Fruit fly (Drosophila melanogaster) whole organism, embryonic: Measurements from ENCODE around the gene NaPi-III.

Experiments
- Atf-2 ChIP-seq: fragments of 200-800 bp; sonication (Bioruptor generic); optimal IDR thresholded peaks from 2 replicates; lab custom pipeline; 2016; ENCODE audit warnings: missing biosample characterization, missing genetic modification characterization
- B-H1 ChIP-seq: fragments of 200-800 bp; sonication (Bioruptor generic); IDR thresholded peaks from 3 replicates; pipeline ENCODE4 v1.3.6; 2022; ENCODE audit warnings: missing biosample characterization, missing genetic modification characterization
- CG10321 ChIP-seq: fragments of 200-800 bp; sonication (Bioruptor generic); IDR thresholded peaks from 2 replicates; pipeline ENCODE4 v1.3.6; 2022; ENCODE audit warnings: missing biosample characterization, missing genetic modification characterization
- CG10543 ChIP-seq: fragments of 200-800 bp; sonication (Bioruptor generic); optimal IDR thresholded peaks from 3 replicates; lab custom pipeline; 2017; ENCODE audit warnings: missing biosample characterization, mild to moderate bottlenecking, missing genetic modification characterization, moderate library complexity
- CG12071 ChIP-seq: fragments of 200-800 bp; sonication (Bioruptor generic); optimal IDR thresholded peaks from 3 replicates; lab custom pipeline; 2018; ENCODE audit warnings: missing biosample characterization, mild to moderate bottlenecking, missing genetic modification characterization
- CG13424 ChIP-seq: fragments of 200-800 bp; sonication (Bioruptor generic); optimal IDR thresholded peaks from 2 replicates; lab custom pipeline; 2019; ENCODE audit warnings: missing biosample characterization, mild to moderate bottlenecking, missing genetic modification characterization, moderate library complexity
- CG13894 ChIP-seq: fragments of 200-800 bp; sonication (Bioruptor generic); optimal IDR thresholded peaks from 3 replicates; lab custom pipeline; 2018; ENCODE audit warnings: missing biosample characterization, mild to moderate bottlenecking, missing genetic modification characterization, moderate library complexity
- CG1529 ChIP-seq: fragments of 200-800 bp; sonication (Bioruptor generic); optimal IDR thresholded peaks from 3 replicates; lab custom pipeline; 2018; ENCODE audit warnings: missing biosample characterization, missing genetic modification characterization
- CG16779 ChIP-seq: fragments of 200-800 bp; sonication (Bioruptor generic); IDR thresholded peaks from 2 replicates; pipeline ENCODE4 v1.3.6; 2022; ENCODE audit warnings: missing biosample characterization, missing genetic modification characterization
- CG17359 ChIP-seq: fragments of 200-800 bp; sonication (Bioruptor generic); optimal IDR thresholded peaks from 3 replicates; lab custom pipeline; 2018; ENCODE audit warnings: missing biosample characterization, mild to moderate bottlenecking, missing genetic modification characterization, moderate library complexity
- CG17802 ChIP-seq: fragments of 200-800 bp; sonication (Bioruptor generic); optimal IDR thresholded peaks from 2 replicates; lab custom pipeline; 2018; ENCODE audit warnings: missing biosample characterization, mild to moderate bottlenecking, missing genetic modification characterization, moderate library complexity
- CG17912 ChIP-seq: fragments of 200-800 bp; sonication (Bioruptor generic); optimal IDR thresholded peaks from 2 replicates; lab custom pipeline; 2018; ENCODE audit warnings: missing biosample characterization, mild to moderate bottlenecking, missing genetic modification characterization
- CG18476 ChIP-seq: fragments of 200-800 bp; sonication (Bioruptor generic); optimal IDR thresholded peaks from 2 replicates; lab custom pipeline; 2016; ENCODE audit warnings: missing biosample characterization, mild to moderate bottlenecking, missing genetic modification characterization
- CG2199 ChIP-seq: fragments of 200-800 bp; sonication (Bioruptor generic); IDR thresholded peaks from 3 replicates; pipeline ENCODE4 v1.3.6; 2022; ENCODE audit warnings: missing biosample characterization, missing genetic modification characterization
- CG2202 ChIP-seq: fragments of 200-800 bp; sonication (Bioruptor generic); optimal IDR thresholded peaks from 2 replicates; lab custom pipeline; 2018; ENCODE audit warnings: missing biosample characterization, mild to moderate bottlenecking, missing genetic modification characterization
- CG2712 ChIP-seq: fragments of 200-800 bp; optimal IDR thresholded peaks from 3 replicates; lab custom pipeline; 2019; ENCODE audit warnings: missing biosample characterization, mild to moderate bottlenecking, missing genetic modification characterization, moderate library complexity
- CG2889 ChIP-seq: fragments of 200-800 bp; sonication (Bioruptor generic); IDR thresholded peaks from 3 replicates; pipeline ENCODE4 v1.3.6; 2022; ENCODE audit warnings: missing biosample characterization, missing genetic modification characterization
- CG34422 ChIP-seq: fragments of 200-800 bp; sonication (Bioruptor generic); IDR thresholded peaks from 3 replicates; pipeline ENCODE4 v1.3.6; 2022; ENCODE audit warnings: missing biosample characterization, missing genetic modification characterization
- CG3838 ChIP-seq: fragments of 200-800 bp; sonication (Bioruptor generic); optimal IDR thresholded peaks from 3 replicates; lab custom pipeline; 2016; ENCODE audit warnings: missing biosample characterization, missing genetic modification characterization
- CG3995 ChIP-seq: fragments of 200-800 bp; sonication (Bioruptor generic); optimal IDR thresholded peaks from 3 replicates; lab custom pipeline; 2016; ENCODE audit warnings: missing biosample characterization, missing genetic modification characterization
- CG4328 ChIP-seq: fragments of 200-800 bp; sonication (Bioruptor generic); optimal IDR thresholded peaks from 3 replicates; lab custom pipeline; 2017; ENCODE audit warnings: missing biosample characterization, missing genetic modification reagents, missing genetic modification characterization
- CG7556 ChIP-seq: fragments of 200-800 bp; sonication (Bioruptor generic); optimal IDR thresholded peaks from 2 replicates; lab custom pipeline; 2017; ENCODE audit warnings: missing biosample characterization, mild to moderate bottlenecking, missing genetic modification characterization
- CG7928 ChIP-seq: fragments of 200-800 bp; sonication (Bioruptor generic); optimal IDR thresholded peaks from 2 replicates; lab custom pipeline; 2017; ENCODE audit warnings: missing biosample characterization, mild to moderate bottlenecking, missing genetic modification characterization
- CrebB ChIP-seq: fragments of 200-800 bp; sonication (Bioruptor generic); optimal IDR thresholded peaks from 3 replicates; lab custom pipeline; 2018; ENCODE audit warnings: missing biosample characterization, mild to moderate bottlenecking, missing genetic modification characterization
- D ChIP-seq, 2 experiments: fragments of 200-800 bp in 1 of 2; fragments of >200 bp in 1 of 2; sonication (Bioruptor generic) in 1 of 2; optimal IDR thresholded peaks; 2 replicates in 1 of 2; 3 replicates in 1 of 2; lab custom pipeline; 2017; ENCODE audit warnings: mild to moderate bottlenecking in 1 of 2, missing biosample characterization in 1 of 2, missing genetic modification characterization in 1 of 2, missing genetic modification reagents in 1 of 2
- GATAe ChIP-seq: fragments of 200-800 bp; sonication (Bioruptor generic); conservative IDR thresholded peaks from 2 replicates; pipeline ENCODE4 v1.3.6; 2022; ENCODE audit warnings: missing biosample characterization, missing genetic modification characterization
- Gsc ChIP-seq: fragments of 200-800 bp; sonication (Bioruptor generic); IDR thresholded peaks from 2 replicates; pipeline ENCODE4 v1.3.6; 2022; ENCODE audit warnings: missing biosample characterization, missing genetic modification characterization
- HmgD ChIP-seq: fragments of 200-800 bp; sonication (Bioruptor generic); optimal IDR thresholded peaks from 3 replicates; lab custom pipeline; 2016; ENCODE audit warnings: missing biosample characterization, missing genetic modification characterization
- Hmx ChIP-seq: fragments of 200-800 bp; sonication (Bioruptor generic); optimal IDR thresholded peaks from 2 replicates; lab custom pipeline; 2016; ENCODE audit warnings: missing biosample characterization, missing genetic modification characterization
- NFAT ChIP-seq: fragments of 200-800 bp; sonication (Bioruptor generic); IDR thresholded peaks from 2 replicates; pipeline ENCODE4 v1.3.6; 2022; ENCODE audit warnings: missing biosample characterization, missing genetic modification characterization
- Poxn ChIP-seq: fragments of 200-800 bp; sonication (Bioruptor generic); IDR thresholded peaks from 2 replicates; pipeline ENCODE4 v1.3.6; 2022; ENCODE audit warnings: missing biosample characterization, missing genetic modification characterization
- ap ChIP-seq: fragments of 200-800 bp; sonication (Bioruptor generic); IDR thresholded peaks from 2 replicates; pipeline ENCODE4 v1.3.6; 2022; ENCODE audit warnings: missing biosample characterization, missing genetic modification characterization
- cg ChIP-seq: fragments of 200-800 bp; sonication (Bioruptor generic); optimal IDR thresholded peaks from 3 replicates; lab custom pipeline; 2019; ENCODE audit warnings: missing biosample characterization, mild to moderate bottlenecking, missing genetic modification characterization, moderate library complexity
- croc ChIP-seq: fragments of 200-800 bp; sonication (Bioruptor generic); conservative IDR thresholded peaks from 3 replicates; pipeline ENCODE4 v1.3.6; 2022; ENCODE audit warnings: missing biosample characterization, missing genetic modification characterization
- crol ChIP-seq: fragments of 200-800 bp; sonication (Bioruptor generic); IDR thresholded peaks from 2 replicates; pipeline ENCODE4 v1.3.6; 2022; ENCODE audit warnings: missing biosample characterization, missing genetic modification characterization
- en ChIP-seq: fragments of 200-800 bp; sonication (Bioruptor generic); optimal IDR thresholded peaks from 2 replicates; lab custom pipeline; 2016; ENCODE audit warnings: missing biosample characterization, missing genetic modification characterization
- fru ChIP-seq: fragments of >200 bp; optimal IDR thresholded peaks from 2 replicates; lab custom pipeline; 2017
- gem ChIP-seq: fragments of 200-800 bp; sonication (Bioruptor generic); optimal IDR thresholded peaks from 2 replicates; lab custom pipeline; 2019; ENCODE audit warnings: missing biosample characterization, mild to moderate bottlenecking, missing genetic modification characterization, moderate library complexity
- grau ChIP-seq: fragments of 200-800 bp; optimal IDR thresholded peaks from 3 replicates; lab custom pipeline; 2019; ENCODE audit warnings: missing biosample characterization, mild to moderate bottlenecking, missing genetic modification characterization, moderate library complexity
- insv ChIP-seq, 2 experiments: fragments of 200-800 bp; sonication (Bioruptor generic); optimal IDR thresholded peaks; 3 replicates each; lab custom pipeline; 2016 to 2018; ENCODE audit warnings: missing biosample characterization in 2 of 2, missing genetic modification characterization in 2 of 2
- lmd ChIP-seq: fragments of 200-800 bp; sonication (Bioruptor generic); IDR thresholded peaks from 2 replicates; pipeline ENCODE4 v1.3.6; 2022; ENCODE audit warnings: missing biosample characterization, missing genetic modification characterization
- nerfin-2 ChIP-seq: fragments of 200-800 bp; sonication (Bioruptor generic); IDR thresholded peaks from 2 replicates; pipeline ENCODE4 v1.3.6; 2022; ENCODE audit warnings: missing biosample characterization, missing genetic modification characterization; ENCODE audit not compliant: partially characterized antibody
- odd ChIP-seq: fragments of 200-800 bp; sonication (Bioruptor generic); optimal IDR thresholded peaks from 2 replicates; lab custom pipeline; 2017; ENCODE audit warnings: missing biosample characterization, mild to moderate bottlenecking, missing genetic modification characterization
- sd ChIP-seq: fragments of 200-800 bp; sonication (Bioruptor generic); optimal IDR thresholded peaks from 3 replicates; lab custom pipeline; 2018; ENCODE audit warnings: missing biosample characterization, mild to moderate bottlenecking, missing genetic modification characterization, moderate library complexity
- sisA ChIP-seq: fragments of 200-800 bp; sonication (Bioruptor generic); IDR thresholded peaks from 2 replicates; pipeline ENCODE4 v1.3.6; 2022; ENCODE audit warnings: missing biosample characterization, missing genetic modification characterization
- sna ChIP-seq: fragments of 200-800 bp; sonication (Bioruptor generic); IDR thresholded peaks from 2 replicates; pipeline ENCODE4 v1.3.6; 2022; ENCODE audit warnings: missing biosample characterization, missing genetic modification characterization; ENCODE audit not compliant: partially characterized antibody
- tio ChIP-seq: fragments of 200-800 bp; sonication (Bioruptor generic); optimal IDR thresholded peaks from 2 replicates; lab custom pipeline; 2017; ENCODE audit warnings: missing biosample characterization, missing genetic modification characterization, inconsistent platforms
- tll ChIP-seq, 2 experiments: fragments of 200-800 bp in 1 of 2; fragments of >200 bp in 1 of 2; sonication (Bioruptor generic) in 1 of 2; optimal IDR thresholded peaks; 2 replicates each; lab custom pipeline; 2017 to 2019; ENCODE audit warnings: missing biosample characterization in 2 of 2, missing genetic modification characterization in 2 of 2, mild to moderate bottlenecking in 1 of 2, moderate library complexity in 1 of 2
- tup ChIP-seq: fragments of 200-800 bp; sonication (Bioruptor generic); optimal IDR thresholded peaks from 2 replicates; lab custom pipeline; 2016; ENCODE audit warnings: missing biosample characterization, mild to moderate bottlenecking, missing genetic modification characterization, moderate library complexity
- usp ChIP-seq: fragments of >200 bp; optimal IDR thresholded peaks from 2 replicates; lab custom pipeline; 2017; ENCODE audit warnings: missing biosample characterization, missing genetic modification characterization

Gene NaPi-III

dm6 chr3L:11091943-11092609 is 31.1 kb upstream of the NaPi-III start (continued):
- TF ChIP-seq sd (peak; percentile 34), CG10543 (GFP tag; lab: Kevin White, UChicago) (no peak), tll (GFP tag; optimal IDR thresholded peaks at IDR 0.05; lab: Kevin White, UChicago) (no peak), Hmx (GFP tag; lab: Kevin White, UChicago) (no peak), CG10321 (GFP tag; lab: Robert Waterston, UW) (no peak), CG3838 (GFP tag; lab: Kevin White, UChicago) (no peak), sisA (GFP tag; lab: Robert Waterston, UW) (no peak), CrebB (tag; lab: Kevin White, UChicago) (no peak), ap (GFP tag; lab: Robert Waterston, UW) (no peak), odd (GFP tag; lab: Kevin White, UChicago) (no peak), CG13424 (tag; lab: Kevin White, UChicago) (no peak), croc (no peak), CG7928 (GFP tag; lab: Kevin White, UChicago) (no peak), grau (tag; lab: Kevin White, UChicago) (peak; percentile 79), crol (peak; percentile 86), usp (no peak), B-H1 (GFP tag; lab: Robert Waterston, UW) (no peak), CG4328 (peak; percentile 35), CG17359 (tag; lab: Kevin White, UChicago) (peak; percentile 30), CG13894 (tag; lab: Kevin White, UChicago) (no peak), nerfin-2 (no peak), Poxn (GFP tag; lab: Robert Waterston, UW) (no peak), D (optimal IDR thresholded peaks at IDR 0.05; lab: Kevin White, UChicago) (no peak), D (GFP tag; optimal IDR thresholded peaks at IDR 0.05; lab: Kevin White, UChicago) (peak; percentile 5), cg (GFP tag; lab: Kevin White, UChicago) (no peak), tio (GFP tag; lab: Kevin White, UChicago) (no peak), lmd (GFP tag; lab: Robert Waterston, UW) (peak; percentile 35), CG2889 (no peak), CG1529 (GFP tag; lab: Kevin White, UChicago) (peak; percentile 3), insv (GFP tag; optimal IDR thresholded peaks at IDR 0.05; lab: Kevin White, UChicago) (peak in 1 of 2 experiments; percentile 33), CG17802 (tag; lab: Kevin White, UChicago) (peak; percentile 12), CG2199 (0 out of 3 replicates have a peak, but pooled peaks have one; percentile 46), CG18476 (GFP tag; lab: Kevin White, UChicago) (no peak), CG12071 (GFP tag; lab: Kevin White, UChicago) (no peak), NFAT (GFP tag; lab: Robert Waterston, UW) (no peak; the same call in 1 of the 2 replicates), HmgD (GFP tag; lab: Kevin White, UChicago) (no peak), CG7556 (peak; percentile 5), CG16779 (GFP tag; lab: Robert Waterston, UW) (peak; percentile 68; the same call in 1 of the 2 replicates), GATAe (GFP tag; lab: Robert Waterston, UW) (no peak), sna (GFP tag; lab: Robert Waterston, UW) (no peak), CG2202 (no peak), gem (peak; percentile 10), CG3995 (GFP tag; lab: Kevin White, UChicago) (peak; percentile 28), CG2712 (tag; lab: Kevin White, UChicago) (peak; percentile 24), CG17912 (GFP tag; lab: Kevin White, UChicago) (peak; percentile 4), fru (lab: Kevin White, UChicago) (no peak), en (peak; percentile 14), CG34422 (peak; percentile 58; the same call in 2 of the 3 replicates), Gsc (GFP tag; lab: Robert Waterston, UW) (no peak), Atf-2 (peak; percentile 34), tup (GFP tag; lab: Kevin White, UChicago) (no peak)
